Worm (Caenorhabditis elegans) whole organism, late embryonic: Measurements from ENCODE around the gene Y45G5AM.9.

Source experiments
- C08G9.2 ChIP-seq: sonication (generic microtip); optimal IDR thresholded peaks from 2 replicates; lab custom pipeline; 2016; ENCODE audit warnings: mild to moderate bottlenecking, missing genetic modification characterization, moderate library complexity, missing compliant biosample characterization
- K02D7.2 ChIP-seq: sonication (generic microtip); optimal IDR thresholded peaks from 2 replicates; lab custom pipeline; 2017; ENCODE audit warnings: mild to moderate bottlenecking, missing genetic modification characterization, missing compliant biosample characterization
- T23F11.4 ChIP-seq: fragments of 200-800 bp; sonication (Bioruptor generic); optimal IDR thresholded peaks from 2 replicates; lab custom pipeline; 2018; ENCODE audit warnings: mild to moderate bottlenecking, missing genetic modification characterization, missing compliant biosample characterization
- Y22D7AL.16 ChIP-seq: sonication (generic microtip); optimal IDR thresholded peaks from 2 replicates; lab custom pipeline; 2016; ENCODE audit warnings: missing genetic modification characterization, missing compliant biosample characterization
- ahr-1 ChIP-seq: sonication (generic microtip); optimal IDR thresholded peaks from 2 replicates; lab custom pipeline; 2016; ENCODE audit warnings: missing genetic modification characterization, missing compliant biosample characterization
- ceh-14 ChIP-seq: sonication (generic microtip); optimal IDR thresholded peaks from 2 replicates; lab custom pipeline; 2016; ENCODE audit warnings: missing genotype, missing genetic modification characterization, missing compliant biosample characterization
- ceh-19 ChIP-seq: fragments of 200-800 bp; sonication (Bioruptor generic); optimal IDR thresholded peaks from 2 replicates; lab custom pipeline; 2018; ENCODE audit warnings: mild to moderate bottlenecking, missing genetic modification characterization, missing compliant biosample characterization
- ceh-2 ChIP-seq: sonication (generic microtip); optimal IDR thresholded peaks from 2 replicates; lab custom pipeline; 2016; ENCODE audit warnings: missing genotype, missing genetic modification characterization, missing compliant biosample characterization
- ceh-22 ChIP-seq: sonication (generic microtip); optimal IDR thresholded peaks from 2 replicates; lab custom pipeline; 2017; ENCODE audit warnings: missing biosample characterization, missing genetic modification characterization
- ceh-31 ChIP-seq: sonication (generic microtip); optimal IDR thresholded peaks from 2 replicates; lab custom pipeline; 2016; ENCODE audit warnings: missing genetic modification characterization, missing compliant biosample characterization
- ceh-34 ChIP-seq: sonication (generic microtip); optimal IDR thresholded peaks from 2 replicates; lab custom pipeline; 2016; ENCODE audit warnings: mild to moderate bottlenecking, missing genetic modification characterization, missing compliant biosample characterization
- ceh-48 ChIP-seq: sonication (generic microtip); optimal IDR thresholded peaks from 2 replicates; lab custom pipeline; 2016; ENCODE audit warnings: missing genetic modification characterization, inconsistent platforms, missing compliant biosample characterization
- ceh-6 ChIP-seq: fragments of 200-800 bp; sonication (Bioruptor generic); optimal IDR thresholded peaks from 2 replicates; lab custom pipeline; 2018; ENCODE audit warnings: mild to moderate bottlenecking, missing genetic modification characterization, missing compliant biosample characterization
- dmd-4 ChIP-seq: sonication (generic microtip); optimal IDR thresholded peaks from 2 replicates; lab custom pipeline; 2016; ENCODE audit warnings: borderline replicate concordance, missing genetic modification characterization, missing compliant biosample characterization
- dve-1 ChIP-seq: sonication (generic microtip); optimal IDR thresholded peaks from 2 replicates; lab custom pipeline; 2017; ENCODE audit warnings: antibody characterized with exemption, mild to moderate bottlenecking, missing genetic modification characterization, missing compliant biosample characterization
- elt-2 ChIP-seq: sonication (generic microtip); optimal IDR thresholded peaks from 2 replicates; lab custom pipeline; 2016; ENCODE audit warnings: missing genetic modification reagents, missing genetic modification characterization, missing compliant biosample characterization
- elt-4 ChIP-seq: sonication (generic microtip); optimal IDR thresholded peaks from 2 replicates; lab custom pipeline; 2016; ENCODE audit warnings: missing genetic modification characterization, missing compliant biosample characterization
- fax-1 ChIP-seq: sonication (generic microtip); optimal IDR thresholded peaks from 2 replicates; lab custom pipeline; 2016; ENCODE audit warnings: missing genotype, missing genetic modification characterization, missing compliant biosample characterization
- fkh-6 ChIP-seq: sonication (generic microtip); optimal IDR thresholded peaks from 2 replicates; lab custom pipeline; 2016; ENCODE audit warnings: missing genetic modification characterization, missing compliant biosample characterization
- gmeb-2 ChIP-seq: sonication (generic microtip); optimal IDR thresholded peaks from 2 replicates; lab custom pipeline; 2016; ENCODE audit warnings: missing genetic modification characterization, inconsistent platforms, missing compliant biosample characterization
- hlh-15 ChIP-seq: sonication (generic microtip); optimal IDR thresholded peaks from 2 replicates; lab custom pipeline; 2016; ENCODE audit warnings: missing genetic modification characterization, missing compliant biosample characterization
- hlh-30 ChIP-seq: sonication (generic microtip); optimal IDR thresholded peaks from 2 replicates; lab custom pipeline; 2017; ENCODE audit warnings: antibody characterized with exemption, missing genetic modification characterization, missing compliant biosample characterization; ENCODE audit not compliant: insufficient read depth
- hlh-6 ChIP-seq: sonication (generic microtip); optimal IDR thresholded peaks from 2 replicates; lab custom pipeline; 2016; ENCODE audit warnings: missing genotype, missing genetic modification characterization, missing compliant biosample characterization
- hlh-8 ChIP-seq: sonication (generic microtip); optimal IDR thresholded peaks from 2 replicates; lab custom pipeline; 2016; ENCODE audit warnings: missing genotype, missing genetic modification characterization, missing compliant biosample characterization
- lim-6 ChIP-seq: sonication (generic microtip); optimal IDR thresholded peaks from 2 replicates; lab custom pipeline; 2016; ENCODE audit warnings: missing genetic modification characterization, missing compliant biosample characterization
- lin-11 ChIP-seq: fragments of 200-800 bp; sonication (Bioruptor generic); optimal IDR thresholded peaks from 2 replicates; lab custom pipeline; 2018; ENCODE audit warnings: mild to moderate bottlenecking, missing genetic modification characterization, missing compliant biosample characterization
- madf-2 ChIP-seq: sonication (generic microtip); optimal IDR thresholded peaks from 2 replicates; lab custom pipeline; 2017; ENCODE audit warnings: missing genetic modification characterization, missing compliant biosample characterization
- mec-3 ChIP-seq: sonication (generic microtip); optimal IDR thresholded peaks from 2 replicates; lab custom pipeline; 2016; ENCODE audit warnings: borderline replicate concordance, missing genetic modification characterization, missing compliant biosample characterization
- nhr-11 ChIP-seq: fragments of 150-350 bp; optimal IDR thresholded peaks from 2 replicates; lab custom pipeline; 2014; ENCODE audit warnings: missing biosample characterization, missing genetic modification characterization
- npax-4 ChIP-seq: sonication (generic microtip); optimal IDR thresholded peaks from 2 replicates; lab custom pipeline; 2016; ENCODE audit warnings: missing genetic modification characterization, missing compliant biosample characterization
- odd-2 ChIP-seq: sonication (generic microtip); optimal IDR thresholded peaks from 2 replicates; lab custom pipeline; 2017; ENCODE audit warnings: antibody characterized with exemption, mild to moderate bottlenecking, missing genetic modification characterization, missing compliant biosample characterization
- pag-3 ChIP-seq: sonication (generic microtip); optimal IDR thresholded peaks from 2 replicates; lab custom pipeline; 2016; ENCODE audit warnings: missing compliant biosample characterization, missing genetic modification characterization, borderline replicate concordance
- pha-4 ChIP-seq: fragments of 150-350 bp; optimal IDR thresholded peaks from 2 replicates; lab custom pipeline; 2018; ENCODE audit warnings: missing biosample characterization, missing genetic modification reagents, missing genetic modification characterization
- pqm-1 ChIP-seq: sonication (generic microtip); optimal IDR thresholded peaks from 2 replicates; lab custom pipeline; 2016; ENCODE audit warnings: missing genetic modification characterization, missing compliant biosample characterization
- pros-1 ChIP-seq: fragments of 150-350 bp; optimal IDR thresholded peaks from 2 replicates; lab custom pipeline; 2014; ENCODE audit warnings: missing biosample characterization, missing genetic modification reagents, missing genetic modification characterization
- rnt-1 ChIP-seq: sonication (generic microtip); optimal IDR thresholded peaks from 2 replicates; lab custom pipeline; 2016; ENCODE audit warnings: missing genetic modification characterization, missing compliant biosample characterization
- tbx-2 ChIP-seq: sonication (generic microtip); optimal IDR thresholded peaks from 2 replicates; lab custom pipeline; 2016; ENCODE audit warnings: missing genetic modification characterization, missing compliant biosample characterization
- tbx-7 ChIP-seq: sonication (generic microtip); optimal IDR thresholded peaks from 2 replicates; lab custom pipeline; 2016; ENCODE audit warnings: missing genotype, missing genetic modification characterization, missing compliant biosample characterization
- ttx-3 ChIP-seq: sonication (generic microtip); optimal IDR thresholded peaks from 2 replicates; lab custom pipeline; 2016; ENCODE audit warnings: missing genetic modification reagents, missing genetic modification characterization, missing compliant biosample characterization
- unc-42 ChIP-seq: sonication (generic microtip); optimal IDR thresholded peaks from 2 replicates; lab custom pipeline; 2016; ENCODE audit warnings: missing genotype, missing genetic modification characterization, missing compliant biosample characterization
- unc-55 ChIP-seq: sonication (generic microtip); optimal IDR thresholded peaks from 2 replicates; lab custom pipeline; 2017; ENCODE audit warnings: missing biosample characterization, missing genetic modification reagents, missing genetic modification characterization
- unc-86 ChIP-seq: sonication (generic microtip); optimal IDR thresholded peaks from 2 replicates; lab custom pipeline; 2016; ENCODE audit warnings: missing genetic modification characterization, missing compliant biosample characterization
- zip-5 ChIP-seq: sonication (generic microtip); optimal IDR thresholded peaks from 2 replicates; lab custom pipeline; 2016; ENCODE audit warnings: missing genetic modification characterization, missing compliant biosample characterization
- ztf-16 ChIP-seq: sonication (generic microtip); optimal IDR thresholded peaks from 2 replicates; lab custom pipeline; 2017; ENCODE audit warnings: missing genetic modification characterization, missing compliant biosample characterization

The Y45G5AM.9 gene

ce11 chrV:4187144-4187485 lies 7.3 kb downstream of the Y45G5AM.9 start, which contains the start of gene nhr-114:
Gene nhr-114 (plus strand): TSS chrV:4187202.
- TF ChIP-seq hlh-30 (tag; lab: Kevin White, UChicago) (peak; percentile 22), ztf-16 (tag; lab: Kevin White, UChicago) (no peak), npax-4 (tag; lab: Kevin White, UChicago) (no peak)
- TF ChIP-seq, all 69 proteins: peak for 1

- no peak for TF ChIP-seq rnt-1 (tag; lab: Kevin White, UChicago)
- TF ChIP-seq elt-2 (tag; lab: Kevin White, UChicago) = peak; percentile 6
- TF ChIP-seq unc-42 = no peak
- TF ChIP-seq ceh-48 (tag; lab: Kevin White, UChicago) = no peak
- no peak for TF ChIP-seq ceh-19 (GFP tag; lab: Kevin White, UChicago)
These were observed 7.8 kb downstream of the Y45G5AM.9 start for ce11 chrV:4186453-4187143.

ce11 chrV:4185885-4186284 lies 8.6 kb downstream of the Y45G5AM.9 start:
- TF ChIP-seq elt-2 (tag; lab: Kevin White, UChicago) = peak; percentile 60
- TF ChIP-seq ceh-22 (tag; lab: Kevin White, UChicago) = no peak
- TF ChIP-seq, all 69 proteins: peak for 1

ce11 chrV:4182546-4182945 lies 11.9 kb downstream of the Y45G5AM.9 start:
- TF ChIP-seq hlh-15 (tag; lab: Kevin White, UChicago) = no peak
- no peak for TF ChIP-seq lin-11 (tag; lab: Kevin White, UChicago)
- TF ChIP-seq pros-1 (tag; lab: Kevin White, UChicago) = no peak
- no peak for TF ChIP-seq ceh-34
- TF ChIP-seq tbx-2 (tag; lab: Kevin White, UChicago) = no peak
- TF ChIP-seq madf-2 = no peak
- no peak for TF ChIP-seq pag-3 (tag; lab: Kevin White, UChicago)
- TF ChIP-seq fkh-6 = no peak
- no peak for TF ChIP-seq ttx-3 (tag; lab: Kevin White, UChicago)
- TF ChIP-seq unc-86 = no peak
- no peak for TF ChIP-seq hlh-8 (tag; lab: Kevin White, UChicago)
- TF ChIP-seq ceh-6 (GFP tag; lab: Kevin White, UChicago) = no peak
- TF ChIP-seq ceh-48 (tag; lab: Kevin White, UChicago) = no peak
- TF ChIP-seq pqm-1 (tag; lab: Kevin White, UChicago) = no peak
- TF ChIP-seq T23F11.4 (GFP tag; lab: Kevin White, UChicago) = no peak
- no peak for TF ChIP-seq elt-4 (tag; lab: Kevin White, UChicago)
- TF ChIP-seq mec-3 (tag; lab: Kevin White, UChicago) = no peak

- no peak for TF ChIP-seq gmeb-2 (tag; lab: Kevin White, UChicago)
- TF ChIP-seq elt-2 (tag; lab: Kevin White, UChicago) = peak; percentile 45
- TF ChIP-seq fax-1 (tag; lab: Kevin White, UChicago) = peak; percentile 58
- no peak for TF ChIP-seq dmd-4 (tag; lab: Kevin White, UChicago)
- TF ChIP-seq ttx-3 (tag; lab: Kevin White, UChicago) = no peak
- TF ChIP-seq Y22D7AL.16 (tag; lab: Kevin White, UChicago) = no peak
- TF ChIP-seq zip-5 (tag; lab: Kevin White, UChicago) = peak; percentile 55
- TF ChIP-seq K02D7.2 = no peak
- peak; percentile 23 for TF ChIP-seq ahr-1 (tag; lab: Kevin White, UChicago)
- TF ChIP-seq tbx-2 (tag; lab: Kevin White, UChicago) = peak; percentile 90
- peak; percentile 61 for TF ChIP-seq C08G9.2
- no peak for TF ChIP-seq unc-42
- TF ChIP-seq tbx-7 = peak; percentile 76
- TF ChIP-seq nhr-11 = no peak
- TF ChIP-seq pros-1 (tag; lab: Kevin White, UChicago) = no peak
- TF ChIP-seq ceh-2 (tag; lab: Kevin White, UChicago) = peak; percentile 61
- no peak for TF ChIP-seq unc-55 (GFP tag; lab: Kevin White, UChicago)
- no peak for TF ChIP-seq lin-11 (tag; lab: Kevin White, UChicago)
- TF ChIP-seq hlh-6 (tag; lab: Kevin White, UChicago) = peak; percentile 52
- TF ChIP-seq lim-6 = peak; percentile 43
- no peak for TF ChIP-seq fkh-6
- no peak for TF ChIP-seq odd-2 (tag; lab: Kevin White, UChicago)
- peak; percentile 27 for TF ChIP-seq ceh-14 (tag; lab: Kevin White, UChicago)
- TF ChIP-seq ceh-31 = peak; percentile 61
- no peak for TF ChIP-seq pha-4 (tag; lab: Kevin White, UChicago)
- no peak for TF ChIP-seq dve-1 (tag; lab: Kevin White, UChicago)
These were observed 12.7 kb downstream of the Y45G5AM.9 start for ce11 chrV:4181727-4182126.
